Worm (Caenorhabditis elegans): ENCODE data around the gene F45E1.5.
A peak's percentile ranks its signal among the peaks of the same experiment; 100 is the strongest.

F45E1.5 gene

ce11 chrX:8019665-8020064 lies 43.2 kb downstream of the F45E1.5 start (continued):
- TF ChIP-seq ceh-27 (GFP tag; optimal IDR thresholded peaks at IDR 0.05) (peak; percentile 98), nhr-120 (GFP tag; IDR thresholded peaks at IDR 0.05) (no peak), nfyb-1 (GFP tag; IDR thresholded peaks at IDR 0.05) (peak; percentile 87), F22D6.2 (tag; optimal IDR thresholded peaks at IDR 0.05) (no peak), let-607 (tag; optimal IDR thresholded peaks at IDR 0.05) (peak in 1 of 2 experiments; percentile 13), aptf-3 (GFP tag; IDR thresholded peaks at IDR 0.05) (no peak), D2030.7 (GFP tag; IDR thresholded peaks at IDR 0.05) (no peak), lir-1 (GFP tag; conservative IDR thresholded peaks at IDR 0.05) (peak; percentile 69; the same call in 1 of the 2 replicates), rpc-1 (optimal IDR thresholded peaks at IDR 0.05) (no peak), rpc-1 (tag; optimal IDR thresholded peaks at IDR 0.05) (no peak), F52B5.7 (tag; optimal IDR thresholded peaks at IDR 0.05) (peak; percentile 75), F37B4.10 (GFP tag; IDR thresholded peaks at IDR 0.05) (0 out of 2 replicates have a peak, but pooled peaks have one; percentile 26), Y95B8A.8 (GFP tag; IDR thresholded peaks at IDR 0.05) (peak; percentile 77; the same call in 1 of the 2 replicates), F57A8.1 (GFP tag; optimal IDR thresholded peaks at IDR 0.05) (no peak), unc-62 (GFP tag; optimal IDR thresholded peaks at IDR 0.05) (no peak), Y67H2A.10 (GFP tag; conservative IDR thresholded peaks at IDR 0.05) (no peak), bed-1 (GFP tag; IDR thresholded peaks at IDR 0.05) (no peak), nfya-2 (GFP tag; IDR thresholded peaks at IDR 0.05) (no peak)

- peak; percentile 12 for TF ChIP-seq tbp1 (GFP tag; optimal IDR thresholded peaks at IDR 0.05)
- peak; percentile 47; the same call in 1 of the 2 replicates for TF ChIP-seq hsf-1 (GFP tag; IDR thresholded peaks at IDR 0.05)
- TF ChIP-seq ztf-25 (GFP tag; IDR thresholded peaks at IDR 0.05), result 0 out of 2 replicates have a peak, but pooled peaks have one; percentile 42
- TF ChIP-seq F10E7.11 (tag; optimal IDR thresholded peaks at IDR 0.05), result no peak
- TF ChIP-seq somi-1 (GFP tag; optimal IDR thresholded peaks at IDR 0.05), result peak; percentile 61
- peak; percentile 93 for TF ChIP-seq zfh-2 (GFP tag; conservative IDR thresholded peaks at IDR 0.05)
- TF ChIP-seq ZK185.1 (tag; optimal IDR thresholded peaks at IDR 0.05; ENCODE audit: poor library complexity, severe bottlenecking), result peak; percentile 36
- peak; percentile 43 for TF ChIP-seq atf-7 (tag; optimal IDR thresholded peaks at IDR 0.05)
- no peak for TF ChIP-seq B0019.2 (GFP tag; conservative IDR thresholded peaks at IDR 0.05)
- peak; percentile 65 for TF ChIP-seq C06A6.2 (GFP tag; conservative IDR thresholded peaks at IDR 0.05)
- TF ChIP-seq K11D2.4 (GFP tag; IDR thresholded peaks at IDR 0.05), result peak; percentile 80
- peak; percentile 55 for TF ChIP-seq attf-5 (GFP tag; optimal IDR thresholded peaks at IDR 0.05)
- no peak for TF ChIP-seq gei-17 (GFP tag; optimal IDR thresholded peaks at IDR 0.05)
- TF ChIP-seq ceh-27 (GFP tag; optimal IDR thresholded peaks at IDR 0.05), result peak; percentile 33
- peak; percentile 12 for TF ChIP-seq lin-54 (GFP tag; optimal IDR thresholded peaks at IDR 0.05)
- TF ChIP-seq tbx-9 (tag; optimal IDR thresholded peaks at IDR 0.05; ENCODE audit: borderline replicate concordance), result no peak
- no peak for TF ChIP-seq rpc-1 (optimal IDR thresholded peaks at IDR 0.05)
- TF ChIP-seq rpc-1 (tag; optimal IDR thresholded peaks at IDR 0.05), result no peak
- TF ChIP-seq lin-35 (GFP tag; optimal IDR thresholded peaks at IDR 0.05), result peak in 1 of 3 experiments; percentile 71
- TF ChIP-seq chd-7 (tag; optimal IDR thresholded peaks at IDR 0.05), result peak; percentile 82
- TF ChIP-seq ekl-4 (GFP tag; IDR thresholded peaks at IDR 0.05), result peak; percentile 61
- peak; percentile 18 for TF ChIP-seq T07F8.4 (tag; optimal IDR thresholded peaks at IDR 0.05)
- TF ChIP-seq B0336.3 (GFP tag; IDR thresholded peaks at IDR 0.05), result peak; percentile 79
- peak; percentile 44 for TF ChIP-seq zim-3 (tag; optimal IDR thresholded peaks at IDR 0.05)
- TF ChIP-seq F52B5.7 (tag; optimal IDR thresholded peaks at IDR 0.05), result peak; percentile 61
- peak; percentile 67 for TF ChIP-seq lin-40 (tag; optimal IDR thresholded peaks at IDR 0.05)
- TF ChIP-seq let-607 (tag; optimal IDR thresholded peaks at IDR 0.05), result peak; percentile 10 to 25
- TF ChIP-seq lir-1 (GFP tag; conservative IDR thresholded peaks at IDR 0.05), result peak; percentile 16; the same call in 1 of the 2 replicates
- peak; percentile 13; the same call in 1 of the 2 replicates for TF ChIP-seq egrh-3 (GFP tag; IDR thresholded peaks at IDR 0.05)
- peak; percentile 94 for TF ChIP-seq K12H6.12 (tag; optimal IDR thresholded peaks at IDR 0.05)
- peak; percentile 20; the same call in 1 of the 2 replicates for TF ChIP-seq mcd-1 (GFP tag; IDR thresholded peaks at IDR 0.05)
- peak; percentile 16 for TF ChIP-seq akir-1 (GFP tag; optimal IDR thresholded peaks at IDR 0.05)
- TF ChIP-seq let-526 (GFP tag; IDR thresholded peaks at IDR 0.05), result peak; percentile 40; the same call in 1 of the 2 replicates
- TF ChIP-seq pbrm-1 (GFP tag; IDR thresholded peaks at IDR 0.05), result peak; percentile 54; the same call in 1 of the 2 replicates
- peak; percentile 33 for TF ChIP-seq nhr-80 (tag; optimal IDR thresholded peaks at IDR 0.05)
These were observed 45.1 kb downstream of the F45E1.5 start for ce11 chrX:8021609-8022008.
